Worm (Caenorhabditis elegans) whole organism, L3 larva: Measurements from ENCODE around the gene mrp-5.

ENCODE experiments used
- ceh-16 ChIP-seq: sonication (generic microtip); optimal IDR thresholded peaks from 2 replicates; lab custom pipeline; 2017; ENCODE audit warnings: missing biosample characterization, missing genetic modification characterization
- ceh-28 ChIP-seq: fragments of 150-350 bp; optimal IDR thresholded peaks from 2 replicates; lab custom pipeline; 2014; ENCODE audit warnings: missing biosample characterization, missing genetic modification reagents, missing genetic modification characterization
- egl-27 ChIP-seq: sonication (generic microtip); optimal IDR thresholded peaks from 4 replicates; lab custom pipeline; 2017; ENCODE audit warnings: missing biosample characterization, missing genetic modification reagents, missing genetic modification characterization
- jun-1 ChIP-seq: fragments of 150-350 bp; optimal IDR thresholded peaks from 2 replicates; lab custom pipeline; 2014; ENCODE audit warnings: missing biosample characterization, missing genetic modification reagents, missing genetic modification characterization
- nhr-12 ChIP-seq: fragments of 150-350 bp; optimal IDR thresholded peaks from 2 replicates; lab custom pipeline; 2014; ENCODE audit warnings: missing biosample characterization, missing genetic modification characterization
- nhr-237 ChIP-seq: fragments of 150-350 bp; optimal IDR thresholded peaks from 2 replicates; lab custom pipeline; 2014; ENCODE audit warnings: missing biosample characterization, missing genetic modification characterization
- pqm-1 ChIP-seq: fragments of 150-350 bp; optimal IDR thresholded peaks from 2 replicates; lab custom pipeline; 2017; ENCODE audit warnings: missing biosample characterization, missing genetic modification characterization, inconsistent platforms
- snpc-4 ChIP-seq: fragments of 150-350 bp; optimal IDR thresholded peaks from 2 replicates; lab custom pipeline; 2014; ENCODE audit warnings: missing biosample characterization, missing genetic modification characterization
- ztf-4 ChIP-seq: fragments of 150-350 bp; optimal IDR thresholded peaks from 2 replicates; lab custom pipeline; 2014; ENCODE audit warnings: missing biosample characterization, missing genetic modification characterization

ce11 chrX:14964253-14964652, 18.1 kb upstream of the mrp-5 start, which contains the start of gene rgs-11:
- TF ChIP-seq nhr-237 (tag; lab: Kevin White, UChicago) (no peak), ceh-28 (no peak), ceh-16 (tag; lab: Kevin White, UChicago) (no peak), jun-1 (tag; lab: Kevin White, UChicago) (no peak), ztf-4 (tag; lab: Kevin White, UChicago) (no peak), pqm-1 (tag; lab: Kevin White, UChicago) (no peak), snpc-4 (tag; lab: Kevin White, UChicago) (no peak), egl-27 (tag; lab: Kevin White, UChicago) (no peak), nhr-12 (tag; lab: Kevin White, UChicago) (no peak)
